Fruit fly (Drosophila melanogaster) whole organism, prepupa: ENCODE measurements around the gene Art1.

Experiments
- CG6792 ChIP-seq: fragments of 200-800 bp; sonication (Bioruptor generic); optimal IDR thresholded peaks from 3 replicates; lab custom pipeline; 2016; ENCODE audit warnings: missing biosample characterization, missing genetic modification characterization
- CG6808 ChIP-seq: fragments of 200-800 bp; sonication (Bioruptor generic); optimal IDR thresholded peaks from 3 replicates; lab custom pipeline; 2017; ENCODE audit warnings: missing biosample characterization, missing genetic modification characterization, mild to moderate bottlenecking, moderate library complexity, missing genetic modification reagents
- Lpt ChIP-seq: fragments of 200-800 bp; sonication (Bioruptor generic); optimal IDR thresholded peaks from 3 replicates; lab custom pipeline; 2016; ENCODE audit warnings: missing biosample characterization, missing genetic modification characterization
- Smox ChIP-seq: fragments of 200-800 bp; sonication (Bioruptor generic); optimal IDR thresholded peaks from 3 replicates; lab custom pipeline; 2016; ENCODE audit warnings: missing biosample characterization, missing genetic modification characterization
- Sox15 ChIP-seq: fragments of 200-800 bp; sonication (Bioruptor generic); optimal IDR thresholded peaks from 3 replicates; lab custom pipeline; 2016; ENCODE audit warnings: missing biosample characterization, missing genetic modification characterization
- esn ChIP-seq: fragments of 200-800 bp; sonication (Bioruptor generic); optimal IDR thresholded peaks from 2 replicates; lab custom pipeline; 2016; ENCODE audit warnings: missing biosample characterization, mild to moderate bottlenecking, missing genetic modification characterization, moderate library complexity
- fkh ChIP-seq: fragments of 200-800 bp; sonication (Bioruptor generic); optimal IDR thresholded peaks from 3 replicates; lab custom pipeline; 2017; ENCODE audit warnings: missing biosample characterization, mild to moderate bottlenecking, missing genetic modification characterization, moderate library complexity
- spab ChIP-seq: fragments of 200-800 bp; sonication (Bioruptor generic); optimal IDR thresholded peaks from 2 replicates; lab custom pipeline; 2017; ENCODE audit warnings: missing biosample characterization, mild to moderate bottlenecking, missing genetic modification characterization, missing genetic modification reagents
- svp ChIP-seq: fragments of 200-800 bp; sonication (Bioruptor generic); peaks from one replicate; lab custom pipeline; 2016; ENCODE audit warnings: missing biosample characterization, missing genetic modification characterization

dm6 chr3R:10784058-10784499, 3.9 kb downstream of the Art1 start, which contains the start of the genes mRpL37 and Rbp1:
- peak; percentile 20 for TF ChIP-seq Lpt (GFP tag; lab: Kevin White, UChicago)
- no peak for TF ChIP-seq CG6808 (GFP tag; lab: Kevin White, UChicago)
- TF ChIP-seq CG6792 = peak; percentile 52
- TF ChIP-seq Sox15 (GFP tag; lab: Kevin White, UChicago) = peak; percentile 67
- peak; percentile 70 for TF ChIP-seq Smox (GFP tag; lab: Kevin White, UChicago)
- peak; percentile 73 for TF ChIP-seq esn (GFP tag; lab: Kevin White, UChicago)
- no peak for TF ChIP-seq fkh (GFP tag; lab: Kevin White, UChicago)
- TF ChIP-seq spab (GFP tag; lab: Kevin White, UChicago) = no peak
- no peak for TF ChIP-seq svp (GFP tag; lab: Kevin White, UChicago)
